Worm (Caenorhabditis elegans): ENCODE measurements around the gene nish-1.

DNA sequence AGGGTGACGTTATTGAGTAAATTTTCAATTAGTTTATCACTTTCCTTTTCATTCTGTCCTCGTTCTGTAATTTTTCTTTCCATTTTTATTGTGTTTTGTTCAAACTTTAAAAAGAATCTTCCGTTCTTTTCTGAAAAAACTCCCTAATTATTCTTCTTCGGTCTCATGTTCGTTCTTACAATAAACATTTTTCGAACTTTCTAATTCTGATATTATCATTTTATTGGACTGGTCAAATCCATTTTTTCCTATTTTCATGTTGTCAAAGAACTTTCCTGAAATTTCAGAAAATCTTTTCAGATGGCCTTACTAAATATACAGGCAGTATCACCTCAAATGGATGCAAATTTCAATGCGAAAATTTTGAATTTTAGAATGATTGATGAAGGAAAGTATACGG, at the start of gene nish-1:
- TF ChIP-seq tbx-7 (tag; optimal IDR thresholded peaks at IDR 0.05) (no peak), pqm-1 (tag; optimal IDR thresholded peaks at IDR 0.05) (no peak), pros-1 (tag; optimal IDR thresholded peaks at IDR 0.05) (no peak), F13H6.1 (tag; optimal IDR thresholded peaks at IDR 0.05) (no peak), ceh-9 (tag; optimal IDR thresholded peaks at IDR 0.05) (no peak), C38D4.7 (GFP tag; optimal IDR thresholded peaks at IDR 0.05) (no peak), pha-4 (tag; optimal IDR thresholded peaks at IDR 0.05) (no peak), ama-1 (optimal IDR thresholded peaks at IDR 0.05) (no peak), nhr-11 (tag; optimal IDR thresholded peaks at IDR 0.05) (no peak), ceh-34 (tag; optimal IDR thresholded peaks at IDR 0.05) (no peak)
